Worm (Caenorhabditis elegans): ENCODE results near the gene F42F12.3.
"Not testable (repeated sequence)": the region's sequence is repeated elsewhere in the genome, so short reads cannot be mapped to it uniquely, and the experiment has no call there.

F42F12.3 gene

DNA sequence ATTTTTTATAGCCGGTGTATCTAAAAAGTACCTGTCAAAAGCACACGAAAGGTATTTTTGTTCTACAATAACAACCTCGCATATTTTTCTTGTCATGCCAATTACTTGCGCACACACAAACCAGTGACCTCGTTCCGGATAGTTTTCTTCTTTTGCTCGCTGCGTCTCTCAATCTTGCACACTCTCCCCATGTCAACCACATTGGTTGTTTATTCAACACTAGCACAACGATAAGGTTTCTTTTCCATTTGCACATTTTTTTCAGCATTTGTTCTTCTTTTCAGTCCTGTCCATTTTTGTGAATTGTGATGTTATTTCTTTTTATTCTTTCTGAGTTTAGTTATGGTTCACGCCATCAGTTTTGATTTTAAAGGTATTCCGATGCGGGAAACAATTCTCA, at the start of gene F42F12.3:
Gene F42F12.3 (plus strand): TSS at position 372 of the 400 bp plus-strand sequence.
- no peak for TF ChIP-seq nhr-237 (tag; optimal IDR thresholded peaks at IDR 0.05)
- peak; percentile 3 for TF ChIP-seq fos-1 (tag; optimal IDR thresholded peaks at IDR 0.05)

DNA sequence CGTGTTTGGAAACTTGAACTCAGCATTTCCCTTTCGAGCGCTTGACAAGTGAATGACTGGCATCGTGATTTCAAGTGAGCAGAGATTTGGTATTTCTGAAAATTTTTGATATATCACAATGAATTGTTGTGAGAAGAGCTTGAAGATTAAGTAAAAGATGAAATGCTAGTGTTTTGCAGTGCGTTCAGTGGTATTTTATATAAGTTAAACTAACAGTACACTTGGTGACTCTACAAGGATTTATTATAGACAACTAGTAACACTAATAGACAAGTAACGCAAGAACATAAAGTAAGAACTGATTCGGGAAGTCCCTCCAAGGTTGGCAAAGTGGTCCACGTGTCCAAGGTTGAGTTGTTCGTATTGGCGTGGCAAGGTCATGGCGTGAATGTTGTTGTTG, 47.6 kb upstream of the F42F12.3 start, which contains the start of gene dot-1.3:
Gene dot-1.3 (minus strand): TSS at position 101 of the 400 bp plus-strand sequence.
- not testable (repeated sequence) for TF ChIP-seq elt-1 (tag; optimal IDR thresholded peaks at IDR 0.05); lin-13 (GFP tag; optimal IDR thresholded peaks at IDR 0.05); mbf-1 (tag; optimal IDR thresholded peaks at IDR 0.05)

DNA sequence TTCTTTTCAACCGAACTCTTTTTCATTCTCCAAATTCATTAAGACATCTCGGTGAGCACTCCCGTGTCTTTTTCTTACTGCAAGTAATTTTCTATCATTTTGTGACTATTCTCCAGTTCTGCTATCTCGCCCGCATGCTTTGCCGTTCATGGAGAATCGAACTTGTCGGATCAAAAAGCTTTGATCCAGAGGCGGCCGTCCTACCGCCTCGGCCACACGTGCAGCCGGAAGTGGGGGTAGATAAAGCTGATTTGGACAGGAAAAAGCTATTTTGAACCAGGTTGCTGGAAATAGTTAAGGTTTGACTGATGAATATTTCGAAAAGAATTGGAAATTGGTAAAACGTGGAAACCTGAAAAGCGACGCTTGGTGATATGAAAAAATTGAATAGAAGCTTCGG, 46.1 kb upstream of the F42F12.3 start:
- TF ChIP-seq ZK546.5 (tag; optimal IDR thresholded peaks at IDR 0.05) (no peak), mdl-1 (tag; optimal IDR thresholded peaks at IDR 0.05) (no peak), crh-2 (tag; optimal IDR thresholded peaks at IDR 0.05) (no peak), nhr-237 (tag; optimal IDR thresholded peaks at IDR 0.05) (no peak), Y55F3AM.14 (GFP tag; optimal IDR thresholded peaks at IDR 0.05) (no peak), egl-27 (tag; optimal IDR thresholded peaks at IDR 0.05) (no peak), R02D3.7 (tag; optimal IDR thresholded peaks at IDR 0.05) (no peak), snpc-4 (tag; optimal IDR thresholded peaks at IDR 0.05) (no peak), sma-9 (GFP tag; optimal IDR thresholded peaks at IDR 0.05) (no peak), sma-9 (tag; optimal IDR thresholded peaks at IDR 0.05) (no peak), lin-39 (tag; optimal IDR thresholded peaks at IDR 0.05) (no peak), blmp-1 (tag; optimal IDR thresholded peaks at IDR 0.05; ENCODE audit: insufficient read depth) (no peak), unc-55 (GFP tag; optimal IDR thresholded peaks at IDR 0.05) (no peak)

DNA sequence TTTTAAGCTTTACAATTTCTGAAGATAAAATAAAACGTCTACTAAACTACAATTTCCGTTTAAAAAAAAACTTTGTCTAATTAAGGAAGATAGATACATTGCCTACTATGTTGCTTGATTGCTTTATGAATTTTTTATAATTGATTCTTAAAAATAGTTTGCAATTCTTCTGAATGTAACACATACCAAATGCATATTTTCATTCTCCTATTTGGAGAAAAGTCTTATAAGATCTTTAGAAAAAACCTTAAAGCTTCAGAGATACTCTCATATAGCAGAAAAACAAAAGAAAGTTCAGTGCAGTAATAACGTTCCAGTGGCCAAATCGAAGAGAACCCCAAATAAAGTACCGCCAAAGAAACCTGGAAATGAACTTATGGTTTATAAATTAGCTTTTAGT, 43.8 kb upstream of the F42F12.3 start, which contains the start of gene phf-32:
Gene phf-32 (plus strand): TSS at position 301 of the 400 bp plus-strand sequence.
- TF ChIP-seq zag-1 (tag; optimal IDR thresholded peaks at IDR 0.05) (no peak), unc-55 (GFP tag; optimal IDR thresholded peaks at IDR 0.05) (no peak)

DNA sequence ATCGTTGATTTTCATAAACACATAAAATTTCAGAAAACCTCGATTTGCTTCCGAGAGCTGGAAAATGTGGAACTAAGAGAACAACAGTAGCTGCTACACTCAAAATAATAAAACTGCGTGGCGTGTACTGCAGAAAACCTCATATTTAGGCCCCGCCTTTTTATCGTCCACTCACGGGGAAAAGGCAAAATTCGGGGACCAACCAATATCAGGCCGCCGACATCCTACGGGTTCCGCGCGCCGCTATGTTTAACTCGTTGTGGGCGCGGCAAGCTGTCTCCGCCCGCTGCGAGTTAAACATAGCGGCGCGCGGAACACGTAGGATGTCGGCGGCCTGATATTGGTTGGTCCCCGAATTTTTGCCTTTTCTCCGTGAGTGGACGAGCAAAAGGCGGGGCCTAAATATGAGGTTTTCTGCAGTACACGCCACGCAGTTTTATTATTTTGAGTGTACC, 42.3 kb upstream of the F42F12.3 start, which contains the start of gene F17A2.16:
Gene F17A2.16 (plus strand): TSS at position 405 of the 455 bp plus-strand sequence.
- TF ChIP-seq ztf-11 (tag; optimal IDR thresholded peaks at IDR 0.05); sma-3 (GFP tag; optimal IDR thresholded peaks at IDR 0.05); fos-1 (tag; optimal IDR thresholded peaks at IDR 0.05): not testable (repeated sequence)

DNA sequence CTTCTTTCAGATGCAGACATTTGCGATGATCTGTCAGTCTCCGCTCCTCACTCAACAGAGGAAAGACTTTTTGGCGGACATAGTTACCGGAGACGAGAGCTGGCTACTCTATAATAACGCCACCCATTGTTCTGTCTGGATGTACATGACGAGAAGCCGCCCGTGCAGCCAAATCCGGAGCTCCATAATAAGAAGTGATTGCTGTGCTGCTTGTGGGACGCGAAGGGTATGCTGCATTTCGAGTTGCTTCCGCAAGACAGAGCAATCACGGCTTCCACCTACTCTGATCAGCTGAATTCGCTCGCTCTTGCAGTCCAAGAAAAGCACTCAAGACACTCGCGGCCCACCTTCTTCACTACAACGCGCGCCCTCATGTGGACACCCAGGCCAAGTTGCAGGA, 36.6 kb upstream of the F42F12.3 start:
- TF ChIP-seq lin-39 (tag; optimal IDR thresholded peaks at IDR 0.05) (no peak), nhr-11 (tag; optimal IDR thresholded peaks at IDR 0.05) (no peak), mdl-1 (tag; optimal IDR thresholded peaks at IDR 0.05) (no peak), nhr-10 (tag; optimal IDR thresholded peaks at IDR 0.05) (no peak), nhr-129 (tag; optimal IDR thresholded peaks at IDR 0.05) (no peak), blmp-1 (tag; optimal IDR thresholded peaks at IDR 0.05; ENCODE audit: insufficient read depth) (no peak), ZK546.5 (tag; optimal IDR thresholded peaks at IDR 0.05) (no peak), fos-1 (tag; optimal IDR thresholded peaks at IDR 0.05) (no peak)

DNA sequence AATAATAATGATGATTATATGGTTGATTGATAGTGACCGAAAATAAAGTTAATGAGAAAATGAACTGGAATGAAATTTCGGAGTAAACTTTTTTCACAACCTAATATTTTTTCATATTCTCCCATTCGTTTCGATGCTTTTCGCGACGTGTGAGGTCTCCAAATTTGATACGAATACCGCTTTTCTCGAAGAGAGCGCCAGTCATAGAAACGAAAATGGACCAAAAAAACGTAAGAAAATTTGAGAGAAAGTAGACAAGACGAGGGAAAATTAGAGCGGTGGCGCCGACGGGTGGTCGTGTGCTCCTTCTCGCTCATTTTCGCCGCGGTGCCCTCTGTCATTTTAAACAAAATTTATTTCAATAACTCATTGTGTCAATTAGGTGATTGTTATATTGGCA, 36.0 kb upstream of the F42F12.3 start:
- TF ChIP-seq nhr-77 (tag; optimal IDR thresholded peaks at IDR 0.05): no peak
- TF ChIP-seq ztf-11 (tag; optimal IDR thresholded peaks at IDR 0.05): no peak
- no peak for TF ChIP-seq sma-9 (GFP tag; optimal IDR thresholded peaks at IDR 0.05)
- TF ChIP-seq sma-9 (tag; optimal IDR thresholded peaks at IDR 0.05): no peak
- no peak for TF ChIP-seq ztf-4 (tag; optimal IDR thresholded peaks at IDR 0.05)
- no peak for TF ChIP-seq ZK546.5 (tag; optimal IDR thresholded peaks at IDR 0.05)
- TF ChIP-seq ceh-16 (tag; optimal IDR thresholded peaks at IDR 0.05): no peak
- no peak for TF ChIP-seq ceh-82 (tag; optimal IDR thresholded peaks at IDR 0.05)
- TF ChIP-seq elt-3 (tag; optimal IDR thresholded peaks at IDR 0.05): no peak

DNA sequence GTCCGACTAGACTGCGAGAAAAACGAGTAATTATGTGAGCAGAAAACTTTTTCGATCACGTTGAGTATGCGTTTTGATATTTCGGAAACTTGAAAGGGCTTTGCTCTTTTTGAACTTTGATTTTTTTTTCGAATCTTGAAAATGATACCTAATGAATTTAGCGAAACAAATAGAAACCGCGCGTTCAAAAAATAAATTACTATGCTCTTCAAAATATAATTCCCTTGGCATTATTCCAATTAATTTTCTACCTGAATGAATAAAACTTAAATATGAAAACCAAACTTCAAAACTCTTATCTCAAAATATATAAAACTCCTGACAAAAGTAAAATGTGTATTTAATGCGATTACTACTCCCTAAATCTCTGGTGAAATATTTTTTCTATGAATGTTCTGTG, 35.1 kb upstream of the F42F12.3 start, which contains the start of gene xtr-2:
Gene xtr-2 (plus strand): TSS at position 301 of the 400 bp plus-strand sequence.
- TF ChIP-seq nhr-10 (tag; optimal IDR thresholded peaks at IDR 0.05) (no peak), sma-9 (GFP tag; optimal IDR thresholded peaks at IDR 0.05) (no peak), sma-9 (tag; optimal IDR thresholded peaks at IDR 0.05) (no peak), ceh-16 (tag; optimal IDR thresholded peaks at IDR 0.05) (no peak), ztf-11 (tag; optimal IDR thresholded peaks at IDR 0.05) (no peak), dmd-4 (tag; optimal IDR thresholded peaks at IDR 0.05) (no peak), elt-3 (tag; optimal IDR thresholded peaks at IDR 0.05) (no peak), sma-3 (GFP tag; optimal IDR thresholded peaks at IDR 0.05) (no peak), elt-1 (tag; optimal IDR thresholded peaks at IDR 0.05) (no peak), peb-1 (tag; optimal IDR thresholded peaks at IDR 0.05) (no peak), unc-39 (tag; optimal IDR thresholded peaks at IDR 0.05) (no peak), zag-1 (tag; optimal IDR thresholded peaks at IDR 0.05) (no peak), nhr-25 (tag; optimal IDR thresholded peaks at IDR 0.05) (no peak), ceh-82 (tag; optimal IDR thresholded peaks at IDR 0.05) (no peak), mbf-1 (tag; optimal IDR thresholded peaks at IDR 0.05) (no peak), snpc-4 (tag; optimal IDR thresholded peaks at IDR 0.05) (no peak), mdl-1 (tag; optimal IDR thresholded peaks at IDR 0.05) (no peak), ztf-4 (tag; optimal IDR thresholded peaks at IDR 0.05) (no peak), nhr-11 (tag; optimal IDR thresholded peaks at IDR 0.05) (no peak), lsy-2 (tag; optimal IDR thresholded peaks at IDR 0.05) (no peak), sem-4 (tag; optimal IDR thresholded peaks at IDR 0.05) (no peak)

All from whole organism, L2 larva.